Worm (Caenorhabditis elegans) whole organism, early embryonic: ENCODE results near the gene ZK180.6.

Source experiments
- F13C5.2 ChIP-seq: sonication (generic microtip); optimal IDR thresholded peaks from 2 replicates; lab custom pipeline; 2017; ENCODE audit warnings: mild to moderate bottlenecking, missing genetic modification characterization, inconsistent platforms, missing compliant biosample characterization
- ama-1 ChIP-seq: fragments of 150-350 bp; optimal IDR thresholded peaks from 2 replicates; lab custom pipeline; 2014
- ceh-13 ChIP-seq: fragments of 200-800 bp; sonication (Bioruptor generic); optimal IDR thresholded peaks from 2 replicates; lab custom pipeline; 2018; ENCODE audit warnings: mild to moderate bottlenecking, missing genetic modification characterization, missing compliant biosample characterization
- ets-7 ChIP-seq: sonication (generic microtip); optimal IDR thresholded peaks from 2 replicates; lab custom pipeline; 2016; ENCODE audit warnings: missing genotype, missing genetic modification characterization, missing compliant biosample characterization
- flt-1 ChIP-seq: fragments of 200-800 bp; sonication (Bioruptor generic); IDR thresholded peaks from 2 replicates; pipeline ENCODE4 v1.3.6; 2022; ENCODE audit warnings: missing genetic modification characterization, missing compliant biosample characterization
- hmg-4 ChIP-seq: fragments of 200-800 bp; sonication (Bioruptor generic); optimal IDR thresholded peaks from 2 replicates; lab custom pipeline; 2018; ENCODE audit warnings: mild to moderate bottlenecking, missing genetic modification characterization, missing compliant biosample characterization
- hnd-1 ChIP-seq: sonication (generic microtip); optimal IDR thresholded peaks from 2 replicates; lab custom pipeline; 2016; ENCODE audit warnings: missing genetic modification characterization, missing compliant biosample characterization
- scrt-1 ChIP-seq: fragments of 200-800 bp; sonication (Bioruptor generic); IDR thresholded peaks from 2 replicates; pipeline ENCODE4 v1.3.6; 2022; ENCODE audit warnings: missing genetic modification characterization, missing compliant biosample characterization
- sea-1 ChIP-seq: fragments of 200-800 bp; sonication (Bioruptor generic); conservative IDR thresholded peaks from 2 replicates; pipeline ENCODE4 v1.3.6; 2022; ENCODE audit warnings: missing genetic modification characterization, missing compliant biosample characterization
- tbx-37 ChIP-seq: fragments of 200-800 bp; sonication (Bioruptor generic); conservative IDR thresholded peaks from 2 replicates; pipeline ENCODE4 v1.3.6; 2022; ENCODE audit warnings: missing genetic modification reagents, missing genetic modification characterization, missing compliant biosample characterization
- tra-4 ChIP-seq: sonication (generic microtip); optimal IDR thresholded peaks from 2 replicates; lab custom pipeline; 2017; ENCODE audit warnings: missing genetic modification characterization, missing compliant biosample characterization

DNA sequence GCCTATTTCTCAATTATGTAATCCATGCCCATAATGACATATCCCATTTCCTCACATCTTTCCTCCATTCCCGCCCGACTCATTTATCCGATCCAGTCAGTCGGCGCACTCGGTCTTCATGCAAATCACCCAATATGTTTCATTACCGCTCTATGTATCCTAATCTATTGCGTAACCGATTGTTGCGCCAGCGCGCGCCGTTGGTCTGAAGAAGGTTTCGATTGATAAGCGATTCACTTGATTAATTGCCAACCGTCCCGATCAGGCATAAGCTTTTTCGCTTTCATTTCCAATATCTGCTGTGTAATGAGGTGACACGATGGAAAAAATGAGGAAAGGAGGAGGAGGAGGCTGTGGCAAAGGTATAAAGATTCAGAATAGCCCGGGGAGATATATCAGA, 6.7 kb downstream of the ZK180.6 start:
- TF ChIP-seq F13C5.2 (tag; lab: Kevin White, UChicago): no peak
- TF ChIP-seq tra-4: no peak
- TF ChIP-seq ama-1 (lab: Kevin White, UChicago): no peak
- no peak for TF ChIP-seq flt-1 (GFP tag; lab: Robert Waterston, UW)
- TF ChIP-seq sea-1 (GFP tag; lab: Robert Waterston, UW): no peak
- no peak for TF ChIP-seq tbx-37 (GFP tag; lab: Robert Waterston, UW)
- no peak for TF ChIP-seq scrt-1 (GFP tag; lab: Robert Waterston, UW)
- TF ChIP-seq hnd-1 (tag; lab: Kevin White, UChicago): no peak
- TF ChIP-seq hmg-4 (GFP tag; lab: Kevin White, UChicago): peak; percentile 10
- no peak for TF ChIP-seq ceh-13
- TF ChIP-seq ets-7 (tag; lab: Kevin White, UChicago): no peak
